Fruit fly (Drosophila melanogaster) whole organism, embryonic: ENCODE data around the gene Sf3b1.

Source experiments
- CG10209 ChIP-seq: fragments of 200-800 bp; sonication (Bioruptor generic); optimal IDR thresholded peaks from 3 replicates; lab custom pipeline; 2017; ENCODE audit warnings: missing biosample characterization, mild to moderate bottlenecking, missing genetic modification characterization, missing genetic modification reagents
- CG10462 ChIP-seq: fragments of 200-800 bp; sonication (Bioruptor generic); optimal IDR thresholded peaks from 2 replicates; lab custom pipeline; 2016; ENCODE audit warnings: missing biosample characterization, missing genetic modification characterization
- CG11247 ChIP-seq: fragments of 200-800 bp; sonication (Bioruptor generic); IDR thresholded peaks from 2 replicates; pipeline ENCODE4 v1.3.6; 2022; ENCODE audit warnings: missing biosample characterization, missing genetic modification characterization
- CG12299 ChIP-seq: fragments of 200-800 bp; sonication (Bioruptor generic); optimal IDR thresholded peaks from 2 replicates; lab custom pipeline; 2018; ENCODE audit warnings: missing biosample characterization, mild to moderate bottlenecking, missing genetic modification characterization
- CG14667 ChIP-seq: fragments of 200-800 bp; sonication (Bioruptor generic); IDR thresholded peaks from 2 replicates; pipeline ENCODE4 v1.3.6; 2022; ENCODE audit warnings: missing biosample characterization, missing genetic modification characterization
- CG14710 ChIP-seq: fragments of 200-800 bp; sonication (Bioruptor generic); optimal IDR thresholded peaks from 3 replicates; lab custom pipeline; 2019; ENCODE audit warnings: missing biosample characterization, mild to moderate bottlenecking, missing genetic modification characterization, moderate library complexity
- CG15269 ChIP-seq: fragments of 200-800 bp; sonication (Bioruptor generic); optimal IDR thresholded peaks from 2 replicates; lab custom pipeline; 2018; ENCODE audit warnings: missing biosample characterization, mild to moderate bottlenecking, missing genetic modification characterization, moderate library complexity
- CG1529 ChIP-seq: fragments of 200-800 bp; sonication (Bioruptor generic); optimal IDR thresholded peaks from 3 replicates; lab custom pipeline; 2018; ENCODE audit warnings: missing biosample characterization, missing genetic modification characterization
- CG1603 ChIP-seq: fragments of 200-800 bp; sonication (Bioruptor generic); optimal IDR thresholded peaks from 2 replicates; lab custom pipeline; 2019; ENCODE audit warnings: missing biosample characterization, mild to moderate bottlenecking, missing genetic modification characterization, moderate library complexity
- CG18764 ChIP-seq: fragments of 200-800 bp; sonication (Bioruptor generic); optimal IDR thresholded peaks from 3 replicates; lab custom pipeline; 2016; ENCODE audit warnings: missing biosample characterization, missing genetic modification characterization
- CG30431 ChIP-seq: fragments of 200-800 bp; sonication (Bioruptor generic); optimal IDR thresholded peaks from 2 replicates; lab custom pipeline; 2017; ENCODE audit warnings: missing biosample characterization, missing genetic modification characterization
- CG32532 ChIP-seq: fragments of 200-800 bp; sonication (Bioruptor generic); IDR thresholded peaks from 2 replicates; pipeline ENCODE4 v1.3.6; 2022; ENCODE audit warnings: missing biosample characterization, missing genetic modification characterization
- CG4282 ChIP-seq: fragments of 200-800 bp; sonication (Bioruptor generic); optimal IDR thresholded peaks from 2 replicates; lab custom pipeline; 2016; ENCODE audit warnings: missing biosample characterization, missing genetic modification characterization
- CG4424 ChIP-seq: fragments of 200-800 bp; sonication (Bioruptor generic); optimal IDR thresholded peaks from 3 replicates; lab custom pipeline; 2016; ENCODE audit warnings: missing biosample characterization, missing genetic modification characterization
- CG4820 ChIP-seq: fragments of 200-800 bp; sonication (Bioruptor generic); optimal IDR thresholded peaks from 3 replicates; lab custom pipeline; 2016; ENCODE audit warnings: missing biosample characterization, missing genetic modification characterization
- CG5180 ChIP-seq: fragments of 200-800 bp; sonication (Bioruptor generic); optimal IDR thresholded peaks from 3 replicates; lab custom pipeline; 2017; ENCODE audit warnings: missing biosample characterization, missing genetic modification characterization, mild to moderate bottlenecking, moderate library complexity, missing genetic modification reagents
- CG6175 ChIP-seq: fragments of 200-800 bp; sonication (Bioruptor generic); IDR thresholded peaks from 3 replicates; pipeline ENCODE4 v1.3.6; 2022; ENCODE audit warnings: missing biosample characterization, missing genetic modification characterization
- CG7556 ChIP-seq: fragments of 200-800 bp; sonication (Bioruptor generic); optimal IDR thresholded peaks from 2 replicates; lab custom pipeline; 2017; ENCODE audit warnings: missing biosample characterization, mild to moderate bottlenecking, missing genetic modification characterization
- CG8924 ChIP-seq: fragments of 200-800 bp; optimal IDR thresholded peaks from 3 replicates; lab custom pipeline; 2019; ENCODE audit warnings: missing biosample characterization, mild to moderate bottlenecking, missing genetic modification characterization, moderate library complexity
- Chrac-16 ChIP-seq: fragments of 200-800 bp; sonication (Bioruptor generic); optimal IDR thresholded peaks from 3 replicates; lab custom pipeline; 2016; ENCODE audit warnings: missing biosample characterization, missing genetic modification characterization
- Hr51 ChIP-seq, 2 experiments: fragments of 200-800 bp; sonication (Bioruptor generic); optimal IDR thresholded peaks; 2 replicates in 1 of 2; 3 replicates in 1 of 2; lab custom pipeline; 2016 to 2018; ENCODE audit warnings: missing biosample characterization in 2 of 2, missing genetic modification characterization in 2 of 2, mild to moderate bottlenecking in 1 of 2, moderate library complexity in 1 of 2
- Mrtf ChIP-seq: fragments of 200-800 bp; sonication (Bioruptor generic); IDR thresholded peaks from 3 replicates; pipeline ENCODE4 v1.3.6; 2022; ENCODE audit warnings: missing biosample characterization, missing genetic modification characterization
- NC2α ChIP-seq: fragments of 200-800 bp; sonication (Bioruptor generic); optimal IDR thresholded peaks from 2 replicates; lab custom pipeline; 2016; ENCODE audit warnings: missing biosample characterization, missing genetic modification characterization
- Nf-YB ChIP-seq: fragments of 200-800 bp; sonication (Bioruptor generic); optimal IDR thresholded peaks from 3 replicates; lab custom pipeline; 2019; ENCODE audit warnings: missing biosample characterization, mild to moderate bottlenecking, missing genetic modification characterization, moderate library complexity
- Opbp ChIP-seq: fragments of 200-800 bp; sonication (Bioruptor generic); IDR thresholded peaks from 3 replicates; pipeline ENCODE4 v1.3.6; 2022; ENCODE audit warnings: missing biosample characterization, missing genetic modification characterization; ENCODE audit not compliant: partially characterized antibody
- Scr ChIP-seq: fragments of 200-800 bp; sonication (Bioruptor generic); IDR thresholded peaks from 2 replicates; pipeline ENCODE4 v1.3.6; 2022; ENCODE audit warnings: missing biosample characterization, missing genetic modification characterization; ENCODE audit not compliant: partially characterized antibody
- ara ChIP-seq: fragments of 200-800 bp; sonication (Bioruptor generic); IDR thresholded peaks from 2 replicates; pipeline ENCODE4 v1.3.6; 2022; ENCODE audit warnings: missing biosample characterization, missing genetic modification characterization
- ase ChIP-seq: fragments of 200-800 bp; sonication (Bioruptor generic); IDR thresholded peaks from 3 replicates; pipeline ENCODE4 v1.3.6; 2022; ENCODE audit warnings: missing biosample characterization, missing genetic modification characterization
- chm ChIP-seq: fragments of 200-800 bp; sonication (Bioruptor generic); IDR thresholded peaks from 2 replicates; pipeline ENCODE4 v1.3.6; 2022; ENCODE audit warnings: missing biosample characterization, missing genetic modification characterization
- chn ChIP-seq: fragments of 200-800 bp; sonication (Bioruptor generic); optimal IDR thresholded peaks from 2 replicates; lab custom pipeline; 2016; ENCODE audit warnings: missing biosample characterization, missing genetic modification characterization
- disco-r ChIP-seq: fragments of 200-800 bp; sonication (Bioruptor generic); optimal IDR thresholded peaks from 2 replicates; lab custom pipeline; 2016; ENCODE audit warnings: missing biosample characterization, missing genetic modification characterization
- dpn ChIP-seq, 2 experiments: fragments of 200-800 bp; sonication (Bioruptor generic); optimal IDR thresholded peaks; 3 replicates each; lab custom pipeline; 2016; ENCODE audit warnings: missing biosample characterization in 2 of 2, missing genetic modification characterization in 2 of 2
- dysf ChIP-seq: fragments of 200-800 bp; sonication (Bioruptor generic); IDR thresholded peaks from 3 replicates; pipeline ENCODE4 v1.3.6; 2022; ENCODE audit warnings: missing biosample characterization, missing genetic modification characterization
- ftz-f1 ChIP-seq: fragments of 200-800 bp; sonication (Bioruptor generic); optimal IDR thresholded peaks from 2 replicates; lab custom pipeline; 2016; ENCODE audit warnings: missing biosample characterization, missing genetic modification characterization
- gcm2 ChIP-seq: fragments of 200-800 bp; sonication (Bioruptor generic); optimal IDR thresholded peaks from 2 replicates; lab custom pipeline; 2016; ENCODE audit warnings: missing biosample characterization, missing genetic modification characterization
- ham ChIP-seq: fragments of 200-800 bp; sonication (Bioruptor generic); IDR thresholded peaks from 2 replicates; pipeline ENCODE4 v1.3.6; 2022; ENCODE audit warnings: missing biosample characterization, missing genetic modification characterization
- insv ChIP-seq, 2 experiments: fragments of 200-800 bp; sonication (Bioruptor generic); optimal IDR thresholded peaks; 3 replicates each; lab custom pipeline; 2016 to 2018; ENCODE audit warnings: missing biosample characterization in 2 of 2, missing genetic modification characterization in 2 of 2
- lbe ChIP-seq: fragments of 200-800 bp; sonication (Bioruptor generic); optimal IDR thresholded peaks from 2 replicates; lab custom pipeline; 2016; ENCODE audit warnings: missing biosample characterization, mild to moderate bottlenecking, missing genetic modification characterization
- lmd ChIP-seq: fragments of 200-800 bp; sonication (Bioruptor generic); IDR thresholded peaks from 2 replicates; pipeline ENCODE4 v1.3.6; 2022; ENCODE audit warnings: missing biosample characterization, missing genetic modification characterization
- lov ChIP-seq, 2 experiments: fragments of 200-800 bp in 1 of 2; fragments of >200 bp in 1 of 2; sonication (Bioruptor generic) in 1 of 2; IDR thresholded peaks in 1 of 2; optimal IDR thresholded peaks in 1 of 2; 2 replicates in 1 of 2; 3 replicates in 1 of 2; pipeline versions ENCODE4 v1.3.6 to Lab custom; 2017 to 2022; ENCODE audit warnings: missing biosample characterization in 1 of 2, missing genetic modification characterization in 1 of 2
- otp ChIP-seq: fragments of 200-800 bp; sonication (Bioruptor generic); IDR thresholded peaks from 3 replicates; pipeline ENCODE4, ENCODE4 v1.3.6; 2022; ENCODE audit warnings: missing biosample characterization, missing genetic modification characterization
- pho ChIP-seq: fragments of 200-800 bp; sonication (Bioruptor generic); optimal IDR thresholded peaks from 2 replicates; lab custom pipeline; 2016; ENCODE audit warnings: missing biosample characterization, missing genetic modification characterization
- pum ChIP-seq: fragments of 200-800 bp; sonication (Bioruptor generic); optimal IDR thresholded peaks from 2 replicates; lab custom pipeline; 2016; ENCODE audit warnings: missing biosample characterization, missing genetic modification characterization
- sc ChIP-seq, 3 experiments: fragments of >200 bp in 2 of 3; fragments of 200-800 bp in 1 of 3; sonication (Bioruptor generic) in 1 of 3; optimal IDR thresholded peaks; 2 replicates in 2 of 3; 3 replicates in 1 of 3; lab custom pipeline; 2017; ENCODE audit warnings: mild to moderate bottlenecking in 1 of 3, missing biosample characterization in 1 of 3, missing genetic modification characterization in 1 of 3, missing genetic modification reagents in 1 of 3
- scrt ChIP-seq: fragments of 200-800 bp; sonication (Bioruptor generic); optimal IDR thresholded peaks from 2 replicates; lab custom pipeline; 2018; ENCODE audit warnings: missing biosample characterization, mild to moderate bottlenecking, missing genetic modification characterization, moderate library complexity
- slbo ChIP-seq: fragments of 200-800 bp; sonication (Bioruptor generic); IDR thresholded peaks from 2 replicates; pipeline ENCODE4 v1.3.6; 2022; ENCODE audit warnings: missing biosample characterization, missing genetic modification characterization
- tap ChIP-seq: fragments of 200-800 bp; optimal IDR thresholded peaks from 3 replicates; lab custom pipeline; 2019; ENCODE audit warnings: missing biosample characterization, mild to moderate bottlenecking, missing genetic modification characterization, moderate library complexity
- tin ChIP-seq: fragments of 200-800 bp; sonication (Bioruptor generic); optimal IDR thresholded peaks from 3 replicates; lab custom pipeline; 2016; ENCODE audit warnings: missing biosample characterization, missing genetic modification characterization
- z ChIP-seq: fragments of 200-800 bp; sonication (Bioruptor generic); IDR thresholded peaks from 3 replicates; pipeline ENCODE4 v1.3.6; 2022; ENCODE audit warnings: missing biosample characterization, missing genetic modification characterization
- zf30C ChIP-seq: fragments of 200-800 bp; sonication (Bioruptor generic); optimal IDR thresholded peaks from 3 replicates; lab custom pipeline; 2018; ENCODE audit warnings: missing biosample characterization, mild to moderate bottlenecking, missing genetic modification characterization

The Sf3b1 gene

DNA sequence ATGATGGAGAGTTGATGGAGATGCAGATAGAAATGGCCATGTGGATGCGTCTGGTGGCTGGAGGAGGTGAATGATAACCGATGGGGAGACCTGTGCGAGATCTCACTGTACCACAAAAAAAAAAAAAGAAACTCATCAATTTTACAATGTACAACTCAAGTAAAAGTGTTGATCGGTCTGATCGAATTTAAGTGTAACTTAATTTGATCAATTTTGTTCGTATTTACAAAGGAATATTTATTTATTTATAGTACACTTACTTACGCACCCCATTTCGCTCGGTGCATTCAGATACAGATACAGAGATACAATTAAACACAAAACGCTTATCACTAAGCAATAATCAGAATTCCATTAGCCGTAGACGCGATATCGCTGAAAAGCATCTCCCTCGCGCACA is 45.4 kb upstream of the Sf3b1 start (continued):
- no peak for TF ChIP-seq lov (optimal IDR thresholded peaks at IDR 0.05; lab: Kevin White, UChicago)
- TF ChIP-seq lov (GFP tag; IDR thresholded peaks at IDR 0.05; lab: Robert Waterston, UW) = no peak
- no peak for TF ChIP-seq Nf-YB (GFP tag; lab: Kevin White, UChicago)
- TF ChIP-seq CG4424 (GFP tag; lab: Kevin White, UChicago) = peak; percentile 70
- TF ChIP-seq gcm2 (GFP tag; lab: Kevin White, UChicago) = no peak
- TF ChIP-seq otp (GFP tag; lab: Robert Waterston, UW) = peak; percentile 78
- no peak for TF ChIP-seq scrt (GFP tag; lab: Kevin White, UChicago)
- TF ChIP-seq chn (GFP tag; lab: Kevin White, UChicago) = no peak
- no peak for TF ChIP-seq CG5180 (GFP tag; lab: Kevin White, UChicago)
- no peak for TF ChIP-seq ftz-f1
- TF ChIP-seq chm (GFP tag; lab: Robert Waterston, UW) = peak; percentile 72
- TF ChIP-seq Scr = no peak
- TF ChIP-seq sc (optimal IDR thresholded peaks at IDR 0.05; lab: Kevin White, UChicago) = no peak
- TF ChIP-seq sc (GFP tag; optimal IDR thresholded peaks at IDR 0.05; lab: Kevin White, UChicago) = no peak
- peak; percentile 40; the same call in 1 of the 3 replicates for TF ChIP-seq Mrtf (GFP tag; lab: Robert Waterston, UW)
- TF ChIP-seq pum (GFP tag; lab: Kevin White, UChicago) = peak; percentile 45
- TF ChIP-seq NC2α (GFP tag; lab: Kevin White, UChicago) = peak; percentile 7
- TF ChIP-seq CG4282 (GFP tag; lab: Kevin White, UChicago) = no peak
- TF ChIP-seq CG4820 (GFP tag; lab: Kevin White, UChicago) = peak; percentile 60
- peak; percentile 18 for TF ChIP-seq disco-r (GFP tag; lab: Kevin White, UChicago)
- peak; percentile 38 for TF ChIP-seq tin (GFP tag; lab: Kevin White, UChicago)
- TF ChIP-seq lmd (GFP tag; lab: Robert Waterston, UW) = peak; percentile 48
- 0 out of 3 replicates have a peak, but pooled peaks have one; percentile 38 for TF ChIP-seq z (GFP tag; lab: Robert Waterston, UW)
- TF ChIP-seq pho (GFP tag; lab: Kevin White, UChicago) = no peak
- TF ChIP-seq CG10209 = peak; percentile 62
- TF ChIP-seq CG15269 (tag; lab: Kevin White, UChicago) = peak; percentile 12
- peak; percentile 40 for TF ChIP-seq zf30C (GFP tag; lab: Kevin White, UChicago)
- TF ChIP-seq CG14710 (tag; lab: Kevin White, UChicago) = peak; percentile 45
- peak; percentile 1 for TF ChIP-seq CG30431
- TF ChIP-seq ara = peak; percentile 65; the same call in 1 of the 2 replicates
- TF ChIP-seq CG10462 (GFP tag; lab: Kevin White, UChicago) = peak; percentile 5
- peak; percentile 37; the same call in 1 of the 2 replicates for TF ChIP-seq slbo
- TF ChIP-seq CG1529 (GFP tag; lab: Kevin White, UChicago) = peak; percentile 61
- TF ChIP-seq CG11247 (GFP tag; lab: Robert Waterston, UW) = peak; percentile 50; the same call in 1 of the 2 replicates
- no peak for TF ChIP-seq insv (GFP tag; optimal IDR thresholded peaks at IDR 0.05; lab: Kevin White, UChicago)
- TF ChIP-seq Hr51 (GFP tag; optimal IDR thresholded peaks at IDR 0.05; lab: Kevin White, UChicago) = peak in 1 of 2 experiments; percentile 39
- peak; percentile 45 for TF ChIP-seq CG1603
- no peak for TF ChIP-seq Opbp (GFP tag; lab: Robert Waterston, UW)
- no peak for TF ChIP-seq ham (GFP tag; lab: Robert Waterston, UW)
- no peak for TF ChIP-seq CG12299 (tag; lab: Kevin White, UChicago)
- no peak for TF ChIP-seq CG8924 (tag; lab: Kevin White, UChicago)
- TF ChIP-seq dpn (GFP tag; optimal IDR thresholded peaks at IDR 0.05; lab: Kevin White, UChicago) = peak in 1 of 2 experiments; percentile 32
- TF ChIP-seq Chrac-16 (GFP tag; lab: Kevin White, UChicago) = peak; percentile 52
- no peak for TF ChIP-seq lbe (GFP tag; lab: Kevin White, UChicago)
- TF ChIP-seq tap = peak; percentile 9
- TF ChIP-seq CG6175 (GFP tag; lab: Robert Waterston, UW) = no peak
- 0 out of 2 replicates have a peak, but pooled peaks have one; percentile 23 for TF ChIP-seq CG32532
- TF ChIP-seq dysf (GFP tag; lab: Robert Waterston, UW) = peak; percentile 40; the same call in 1 of the 3 replicates
- peak; percentile 60; the same call in 2 of the 3 replicates for TF ChIP-seq ase
- TF ChIP-seq CG18764 (GFP tag; lab: Kevin White, UChicago) = peak; percentile 38
- TF ChIP-seq CG7556 (GFP tag; lab: Kevin White, UChicago) = peak; percentile 27
- peak; percentile 16; the same call in 1 of the 2 replicates for TF ChIP-seq CG14667 (GFP tag; lab: Robert Waterston, UW)
